Worm (Caenorhabditis elegans) whole organism, L4/young adult: ENCODE results near the gene dhs-19.

Experiments
- W03F9.2 ChIP-seq: fragments of 150-350 bp; optimal IDR thresholded peaks from 2 replicates; lab custom pipeline; 2014; ENCODE audit warnings: missing biosample characterization, missing genetic modification characterization
- dao-5 ChIP-seq: sonication (generic microtip); optimal IDR thresholded peaks from 2 replicates; lab custom pipeline; 2016; ENCODE audit warnings: missing genotype, missing genetic modification characterization, moderate library complexity, missing compliant biosample characterization
- him-1 ChIP-seq: sonication (generic microtip); optimal IDR thresholded peaks from 2 replicates; lab custom pipeline; 2016; ENCODE audit warnings: missing genotype, missing genetic modification reagents, missing genetic modification characterization, missing compliant biosample characterization

- TF ChIP-seq him-1 (no peak), dao-5 (no peak), W03F9.2 (no peak)
Measured at ce11 chrV:11536667-11537066, 46.4 kb upstream of the dhs-19 start.
